Fruit fly (Drosophila melanogaster) whole organism, wandering third instar larva: ENCODE data around the gene lmgB.

Experiments
- Abd-B ChIP-seq: fragments of >200 bp; optimal IDR thresholded peaks from 2 replicates; lab custom pipeline; 2017; ENCODE audit warnings: missing biosample characterization, missing genetic modification characterization
- CG32264 ChIP-seq: fragments of 200-800 bp; sonication (Bioruptor generic); optimal IDR thresholded peaks from 2 replicates; lab custom pipeline; 2016; ENCODE audit warnings: missing biosample characterization, missing genetic modification characterization
- CG9705 ChIP-seq: fragments of 200-800 bp; sonication (Bioruptor generic); optimal IDR thresholded peaks from 2 replicates; lab custom pipeline; 2018; ENCODE audit warnings: missing biosample characterization, mild to moderate bottlenecking, missing genetic modification characterization
- CrebA ChIP-seq: fragments of 200-800 bp; sonication (Bioruptor generic); optimal IDR thresholded peaks from 2 replicates; lab custom pipeline; 2016; ENCODE audit warnings: missing biosample characterization, mild to moderate bottlenecking, missing genetic modification characterization, borderline replicate concordance
- Dfd ChIP-seq: fragments of >200 bp; optimal IDR thresholded peaks from 2 replicates; lab custom pipeline; 2017; ENCODE audit warnings: missing biosample characterization, missing genetic modification characterization
- Dif ChIP-seq: fragments of 200-275, 200-300 bp; sonication (Bioruptor generic); optimal IDR thresholded peaks from 2 replicates; lab custom pipeline; 2018; ENCODE audit warnings: missing biosample characterization, missing genetic modification characterization; ENCODE audit not compliant: partially characterized antibody
- GATAd ChIP-seq: sonication (Bioruptor generic); optimal IDR thresholded peaks from 2 replicates; lab custom pipeline; 2016; ENCODE audit warnings: missing biosample characterization, missing genetic modification characterization
- Hnf4 ChIP-seq: fragments of 200-800 bp; sonication (Bioruptor generic); optimal IDR thresholded peaks from 2 replicates; lab custom pipeline; 2016; ENCODE audit warnings: missing biosample characterization, mild to moderate bottlenecking, missing genetic modification characterization
- Hr78 ChIP-seq: fragments of >200 bp; optimal IDR thresholded peaks from 2 replicates; lab custom pipeline; 2017; ENCODE audit warnings: missing biosample characterization, missing genetic modification characterization
- Hr83 ChIP-seq: fragments of 200-300 bp; sonication (Bioruptor generic); optimal IDR thresholded peaks from 2 replicates; lab custom pipeline; 2016; ENCODE audit warnings: missing biosample characterization, mild to moderate bottlenecking, missing genetic modification characterization, moderate library complexity; ENCODE audit not compliant: poor library complexity, severe bottlenecking
- Jra ChIP-seq: sonication (Bioruptor generic); optimal IDR thresholded peaks from 2 replicates; lab custom pipeline; 2016; ENCODE audit warnings: missing biosample characterization, missing genetic modification characterization
- Mio ChIP-seq: sonication (Bioruptor generic); optimal IDR thresholded peaks from 2 replicates; lab custom pipeline; 2016; ENCODE audit warnings: missing biosample characterization, missing genetic modification characterization
- Myc ChIP-seq: fragments of >200 bp; optimal IDR thresholded peaks from 2 replicates; lab custom pipeline; 2017
- N ChIP-seq: fragments of >200 bp; optimal IDR thresholded peaks from 2 replicates; lab custom pipeline; 2018; ENCODE audit warnings: missing biosample characterization, missing external identifiers, missing genetic modification characterization
- OdsH ChIP-seq: fragments of 200-800 bp; sonication (Bioruptor generic); optimal IDR thresholded peaks from 2 replicates; lab custom pipeline; 2016; ENCODE audit warnings: missing biosample characterization, mild to moderate bottlenecking, missing genetic modification characterization
- Rel ChIP-seq, 2 experiments: fragments of 200-800 bp; sonication (Bioruptor generic) in 1 of 2; optimal IDR thresholded peaks; 2 replicates in 1 of 2; 3 replicates in 1 of 2; lab custom pipeline; 2016 to 2019; ENCODE audit warnings: mild to moderate bottlenecking in 2 of 2, missing biosample characterization in 2 of 2, missing genetic modification characterization in 2 of 2, moderate library complexity in 1 of 2
- Sp1 ChIP-seq: fragments of 200-800 bp; sonication (Bioruptor generic); optimal IDR thresholded peaks from 3 replicates; lab custom pipeline; 2019; ENCODE audit warnings: missing biosample characterization, mild to moderate bottlenecking, missing genetic modification characterization, moderate library complexity
- Vsx2 ChIP-seq: fragments of 200-300, 225-300 bp; sonication (Bioruptor generic); optimal IDR thresholded peaks from 2 replicates; lab custom pipeline; 2018; ENCODE audit warnings: missing biosample characterization, missing genetic modification characterization; ENCODE audit not compliant: partially characterized antibody
- br ChIP-seq: fragments of 200-800 bp; sonication (Bioruptor generic); optimal IDR thresholded peaks from 2 replicates; lab custom pipeline; 2016; ENCODE audit warnings: missing biosample characterization, missing genetic modification characterization
- brk ChIP-seq: fragments of 200-800 bp; sonication (Bioruptor generic); optimal IDR thresholded peaks from 2 replicates; lab custom pipeline; 2016; ENCODE audit warnings: missing biosample characterization, mild to moderate bottlenecking, missing genetic modification characterization
- dl ChIP-seq, 2 experiments: fragments of 175-275, 200-275 bp in 1 of 2; fragments of 200-275 bp in 1 of 2; sonication (Bioruptor generic); optimal IDR thresholded peaks; lab custom pipeline; 2018; ENCODE audit warnings: mild to moderate bottlenecking in 2 of 2, missing biosample characterization in 2 of 2, missing genetic modification characterization in 2 of 2, moderate library complexity in 2 of 2; ENCODE audit not compliant: partially characterized antibody in 2 of 2, insufficient read depth in 1 of 2
- dmrt93B ChIP-seq: fragments of 200-800 bp; sonication (Bioruptor generic); optimal IDR thresholded peaks from 2 replicates; lab custom pipeline; 2018; ENCODE audit warnings: missing biosample characterization, mild to moderate bottlenecking, missing genetic modification characterization
- dsf ChIP-seq: sonication (Bioruptor generic); optimal IDR thresholded peaks from 2 replicates; lab custom pipeline; 2016; ENCODE audit warnings: missing biosample characterization, missing genetic modification characterization, borderline replicate concordance
- ey ChIP-seq: fragments of 200-800 bp; sonication (Bioruptor generic); optimal IDR thresholded peaks from 2 replicates; lab custom pipeline; 2016; ENCODE audit warnings: missing biosample characterization, missing genetic modification characterization
- foxo ChIP-seq, 2 experiments: fragments of 200-800 bp; sonication (Bioruptor generic); optimal IDR thresholded peaks; 2 replicates in 1 of 2; 3 replicates in 1 of 2; lab custom pipeline; 2016 to 2017; ENCODE audit warnings: missing biosample characterization in 2 of 2, missing genetic modification characterization in 2 of 2
- fru ChIP-seq: fragments of 200-800 bp; sonication (Bioruptor generic); optimal IDR thresholded peaks from 3 replicates; lab custom pipeline; 2016; ENCODE audit warnings: missing biosample characterization, mild to moderate bottlenecking, missing genetic modification characterization
- h ChIP-seq: fragments of 200-800 bp; sonication (Bioruptor generic); optimal IDR thresholded peaks from 3 replicates; lab custom pipeline; 2016; ENCODE audit warnings: missing biosample characterization, mild to moderate bottlenecking, missing genetic modification characterization
- jim ChIP-seq: fragments of 175-275, 200-325 bp; sonication (Bioruptor generic); optimal IDR thresholded peaks from 2 replicates; lab custom pipeline; 2016; ENCODE audit warnings: missing biosample characterization, mild to moderate bottlenecking, missing genetic modification characterization
- lola ChIP-seq: fragments of >200 bp; optimal IDR thresholded peaks from 2 replicates; lab custom pipeline; 2017; ENCODE audit warnings: missing biosample characterization, missing genetic modification characterization
- pan ChIP-seq: fragments of >200 bp; optimal IDR thresholded peaks from 2 replicates; lab custom pipeline; 2017
- psq ChIP-seq: fragments of 200-800 bp; sonication (Bioruptor generic); optimal IDR thresholded peaks from 3 replicates; lab custom pipeline; 2017; ENCODE audit warnings: missing biosample characterization, mild to moderate bottlenecking, missing genetic modification characterization, moderate library complexity
- rgr ChIP-seq: fragments of 200-800 bp; sonication (Bioruptor generic); optimal IDR thresholded peaks from 3 replicates; lab custom pipeline; 2016; ENCODE audit warnings: missing biosample characterization, mild to moderate bottlenecking, missing genetic modification characterization
- sage ChIP-seq: fragments of 200-800 bp; sonication (Bioruptor generic); optimal IDR thresholded peaks from 2 replicates; lab custom pipeline; 2016; ENCODE audit warnings: missing biosample characterization, mild to moderate bottlenecking, missing genetic modification characterization
- sv ChIP-seq: fragments of 200-800 bp; sonication (Bioruptor generic); optimal IDR thresholded peaks from 3 replicates; lab custom pipeline; 2016; ENCODE audit warnings: missing biosample characterization, missing genetic modification characterization
- tai ChIP-seq: sonication (Bioruptor generic); optimal IDR thresholded peaks from 2 replicates; lab custom pipeline; 2016; ENCODE audit warnings: missing biosample characterization, missing genetic modification characterization
- usp ChIP-seq: fragments of >200 bp; optimal IDR thresholded peaks from 2 replicates; lab custom pipeline; 2017; ENCODE audit warnings: missing biosample characterization, missing genetic modification characterization
- woc ChIP-seq: sonication (Bioruptor generic); optimal IDR thresholded peaks from 2 replicates; lab custom pipeline; 2016; ENCODE audit warnings: missing biosample characterization, mild to moderate bottlenecking, missing genetic modification characterization

Gene lmgB

dm6 chr2L:8511723-8512122 is 16.7 kb downstream of the lmgB start, which contains the start of gene CG13096:
TSS of gene CG13096 (minus strand) at chr2L:8511866.
- TF ChIP-seq CrebA (no peak), Abd-B (GFP tag; lab: Kevin White, UChicago) (no peak), h (GFP tag; lab: Kevin White, UChicago) (no peak), sv (peak; percentile 7), woc (no peak), OdsH (no peak), dl (GFP tag; optimal IDR thresholded peaks at IDR 0.05; lab: Kevin White, UChicago; ENCODE audit: insufficient read depth in 1 of 2, partially characterized antibody in 2 of 2) (no peak), fru (no peak), psq (no peak), jim (no peak), CG9705 (GFP tag; lab: Kevin White, UChicago) (no peak), pan (no peak), brk (GFP tag; lab: Kevin White, UChicago) (no peak), dsf (GFP tag; lab: Kevin White, UChicago) (no peak), sage (GFP tag; lab: Kevin White, UChicago) (no peak), Myc (lab: Kevin White, UChicago) (peak; percentile 74), Dfd (GFP tag; lab: Kevin White, UChicago) (no peak)

DNA sequence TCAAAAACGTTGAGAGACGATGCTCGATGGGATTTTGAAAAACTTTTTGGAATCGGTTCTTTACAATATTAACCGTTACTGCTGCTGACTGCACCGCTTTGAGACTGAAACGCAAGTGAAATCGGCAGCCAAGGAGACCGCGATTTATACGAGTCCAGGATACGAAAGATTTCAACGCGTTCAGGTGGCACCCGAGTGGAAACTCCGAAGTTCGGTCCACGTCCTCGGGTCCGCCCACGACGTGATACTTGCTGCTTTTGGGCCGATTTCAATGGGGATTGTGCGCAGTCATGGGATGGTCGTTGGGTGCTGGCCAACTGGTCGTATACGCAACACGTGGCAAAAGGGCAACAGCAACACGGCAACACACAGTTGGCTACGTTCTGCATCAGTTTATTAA is 21.7 kb downstream of the lmgB start, which contains the start of gene Dh31:
TSS of gene Dh31 (minus strand) at position 117 of the 400 bp plus-strand sequence.
- TF ChIP-seq ey (GFP tag; lab: Kevin White, UChicago) (no peak), foxo (GFP tag; optimal IDR thresholded peaks at IDR 0.05; lab: Kevin White, UChicago) (no peak), psq (no peak)

dm6 chr2L:8496269-8496668 is 32.1 kb downstream of the lmgB start, which contains the start of gene Bace:
TSS of gene Bace (minus strand) at chr2L:8496307.
- TF ChIP-seq psq (no peak), Hnf4 (no peak)

dm6 chr2L:8490439-8490838 is 38.0 kb downstream of the lmgB start, which contains the start of gene CG43400:
TSS of gene CG43400 (plus strand) at chr2L:8490739.
- no peak for TF ChIP-seq usp (GFP tag; lab: Kevin White, UChicago)

dm6 chr2L:8488735-8489134 is 39.7 kb downstream of the lmgB start, which contains the start of gene CG13088:
TSS of gene CG13088 (plus strand) at chr2L:8488981.
- TF ChIP-seq fru (peak; percentile 14), br (GFP tag; lab: Kevin White, UChicago) (peak; percentile 4), pan (no peak), tai (GFP tag; lab: Kevin White, UChicago) (no peak), CrebA (no peak), CG32264 (GFP tag; lab: Kevin White, UChicago) (peak; percentile 4), CG9705 (GFP tag; lab: Kevin White, UChicago) (no peak), Dfd (GFP tag; lab: Kevin White, UChicago) (no peak), brk (GFP tag; lab: Kevin White, UChicago) (no peak), usp (GFP tag; lab: Kevin White, UChicago) (no peak), dsf (GFP tag; lab: Kevin White, UChicago) (peak; percentile 56), Dif (peak; percentile 28), jim (no peak), sage (GFP tag; lab: Kevin White, UChicago) (no peak), rgr (GFP tag; lab: Kevin White, UChicago) (no peak), h (GFP tag; lab: Kevin White, UChicago) (peak; percentile 56), dmrt93B (GFP tag; lab: Kevin White, UChicago) (no peak), Abd-B (GFP tag; lab: Kevin White, UChicago) (no peak), Sp1 (no peak), Rel (GFP tag; optimal IDR thresholded peaks at IDR 0.05; lab: Kevin White, UChicago) (no peak), Rel (tag; optimal IDR thresholded peaks at IDR 0.05; lab: Kevin White, UChicago) (no peak), lola (GFP tag; lab: Kevin White, UChicago) (no peak), Hnf4 (peak; percentile 67), Myc (lab: Kevin White, UChicago) (no peak), psq (no peak), Hr83 (GFP tag; lab: Kevin White, UChicago) (peak; percentile 74), Vsx2 (GFP tag; lab: Kevin White, UChicago) (no peak), Jra (GFP tag; lab: Kevin White, UChicago) (peak; percentile 22), GATAd (GFP tag; lab: Kevin White, UChicago) (no peak), sv (no peak), Mio (GFP tag; lab: Kevin White, UChicago) (no peak), N (GFP tag; lab: Kevin White, UChicago) (peak; percentile 39), ey (GFP tag; lab: Kevin White, UChicago) (no peak), Hr78 (GFP tag; lab: Kevin White, UChicago) (no peak)
